Fruit fly (Drosophila melanogaster) whole organism, prepupa: ENCODE results near the gene Cpr100A.

Source experiments
- Blimp-1 ChIP-seq: fragments of 200-800 bp; sonication (Bioruptor generic); optimal IDR thresholded peaks from 3 replicates; lab custom pipeline; 2017; ENCODE audit warnings: missing biosample characterization, missing genetic modification characterization, mild to moderate bottlenecking, moderate library complexity, missing genetic modification reagents
- CG10631 ChIP-seq: fragments of 200-800 bp; sonication (Bioruptor generic); optimal IDR thresholded peaks from 2 replicates; lab custom pipeline; 2016; ENCODE audit warnings: missing biosample characterization, missing genetic modification characterization
- CG10669 ChIP-seq: fragments of 200-800 bp; sonication (Bioruptor generic); optimal IDR thresholded peaks from 3 replicates; lab custom pipeline; 2018; ENCODE audit warnings: missing biosample characterization, mild to moderate bottlenecking, missing genetic modification characterization, moderate library complexity
- CG11294 ChIP-seq: fragments of 200-800 bp; sonication (Bioruptor generic); IDR thresholded peaks from 2 replicates; pipeline ENCODE4 v1.3.6; 2022; ENCODE audit warnings: missing biosample characterization, missing genetic modification characterization
- CG11762 ChIP-seq: fragments of 200-800 bp; sonication (Bioruptor generic); optimal IDR thresholded peaks from 3 replicates; lab custom pipeline; 2016; ENCODE audit warnings: missing biosample characterization, missing genetic modification characterization; ENCODE audit not compliant: insufficient read depth
- CG11902 ChIP-seq: fragments of 200-800 bp; sonication (Bioruptor generic); optimal IDR thresholded peaks from 3 replicates; lab custom pipeline; 2016; ENCODE audit warnings: missing biosample characterization, missing genetic modification characterization
- CG15336 ChIP-seq: fragments of 200-800 bp; sonication (Bioruptor generic); IDR thresholded peaks from 2 replicates; pipeline ENCODE4 v1.3.6; 2022; ENCODE audit warnings: missing biosample characterization, missing genetic modification characterization
- CG1621 ChIP-seq: fragments of 200-800 bp; sonication (Bioruptor generic); optimal IDR thresholded peaks from 3 replicates; lab custom pipeline; 2018; ENCODE audit warnings: missing biosample characterization, mild to moderate bottlenecking, missing genetic modification characterization
- CG31627 ChIP-seq: fragments of 200-800 bp; sonication (Bioruptor generic); optimal IDR thresholded peaks from 3 replicates; lab custom pipeline; 2016; ENCODE audit warnings: missing biosample characterization, missing genetic modification characterization
- CG32006 ChIP-seq: fragments of 200-800 bp; sonication (Bioruptor generic); optimal IDR thresholded peaks from 3 replicates; lab custom pipeline; 2017; ENCODE audit warnings: missing biosample characterization, mild to moderate bottlenecking, missing genetic modification characterization
- CG34406 ChIP-seq: fragments of 200-800 bp; sonication (Bioruptor generic); optimal IDR thresholded peaks from 3 replicates; lab custom pipeline; 2016; ENCODE audit warnings: missing biosample characterization, missing genetic modification characterization
- CG3919 ChIP-seq: fragments of 200-800 bp; sonication (Bioruptor generic); optimal IDR thresholded peaks from 3 replicates; lab custom pipeline; 2016; ENCODE audit warnings: missing biosample characterization, missing genetic modification characterization
- CG4318 ChIP-seq: fragments of 200-800 bp; sonication (Bioruptor generic); optimal IDR thresholded peaks from 3 replicates; lab custom pipeline; 2017; ENCODE audit warnings: missing biosample characterization, mild to moderate bottlenecking, missing genetic modification characterization
- CG6276 ChIP-seq: fragments of 200-800 bp; sonication (Bioruptor generic); optimal IDR thresholded peaks from 2 replicates; lab custom pipeline; 2017; ENCODE audit warnings: missing biosample characterization, mild to moderate bottlenecking, missing genetic modification characterization
- CG6792 ChIP-seq: fragments of 200-800 bp; sonication (Bioruptor generic); optimal IDR thresholded peaks from 3 replicates; lab custom pipeline; 2016; ENCODE audit warnings: missing biosample characterization, missing genetic modification characterization
- CG6808 ChIP-seq: fragments of 200-800 bp; sonication (Bioruptor generic); optimal IDR thresholded peaks from 3 replicates; lab custom pipeline; 2017; ENCODE audit warnings: missing biosample characterization, missing genetic modification characterization, mild to moderate bottlenecking, moderate library complexity, missing genetic modification reagents
- CG6854 ChIP-seq: fragments of 200-800 bp; sonication (Bioruptor generic); optimal IDR thresholded peaks from 2 replicates; lab custom pipeline; 2017; ENCODE audit warnings: missing biosample characterization, mild to moderate bottlenecking, missing genetic modification characterization
- CG7368 ChIP-seq: fragments of 200-800 bp; sonication (Bioruptor generic); optimal IDR thresholded peaks from 3 replicates; lab custom pipeline; 2016; ENCODE audit warnings: missing biosample characterization, missing genetic modification characterization
- CG8632 ChIP-seq: fragments of 200-800 bp; sonication (Bioruptor generic); optimal IDR thresholded peaks from 3 replicates; lab custom pipeline; 2016; ENCODE audit warnings: missing biosample characterization, missing genetic modification characterization
- Eip75B ChIP-seq: fragments of 200-800 bp; sonication (Bioruptor generic); optimal IDR thresholded peaks from 3 replicates; lab custom pipeline; 2016; ENCODE audit warnings: missing biosample characterization, missing genetic modification characterization
- Eip93F ChIP-seq: fragments of 200-800 bp; sonication (Bioruptor generic); optimal IDR thresholded peaks from 2 replicates; lab custom pipeline; 2016; ENCODE audit warnings: missing biosample characterization, mild to moderate bottlenecking, missing genetic modification characterization
- Ets21C ChIP-seq: fragments of 200-800 bp; sonication (Bioruptor generic); optimal IDR thresholded peaks from 3 replicates; lab custom pipeline; 2016; ENCODE audit warnings: missing biosample characterization, missing genetic modification characterization
- Ets96B ChIP-seq: fragments of 200-800 bp; optimal IDR thresholded peaks from 2 replicates; lab custom pipeline; 2019; ENCODE audit warnings: missing biosample characterization, mild to moderate bottlenecking, missing genetic modification characterization, moderate library complexity
- Gug ChIP-seq: fragments of 200-800 bp; sonication (Bioruptor generic); IDR thresholded peaks from 2 replicates; pipeline ENCODE4 v1.3.6; 2022; ENCODE audit warnings: missing biosample characterization, missing genetic modification characterization
- Hr38 ChIP-seq: sonication (Bioruptor generic); optimal IDR thresholded peaks from 2 replicates; lab custom pipeline; 2016; ENCODE audit warnings: missing biosample characterization, missing genetic modification characterization
- Hr39 ChIP-seq: fragments of 200-800 bp; sonication (Bioruptor generic); optimal IDR thresholded peaks from 2 replicates; lab custom pipeline; 2016; ENCODE audit warnings: missing biosample characterization, missing genetic modification characterization
- Lpt ChIP-seq: fragments of 200-800 bp; sonication (Bioruptor generic); optimal IDR thresholded peaks from 3 replicates; lab custom pipeline; 2016; ENCODE audit warnings: missing biosample characterization, missing genetic modification characterization
- Met ChIP-seq: fragments of 200-800 bp; sonication (Bioruptor generic); optimal IDR thresholded peaks from 3 replicates; lab custom pipeline; 2016; ENCODE audit warnings: missing biosample characterization, missing genetic modification characterization
- Smox ChIP-seq: fragments of 200-800 bp; sonication (Bioruptor generic); optimal IDR thresholded peaks from 3 replicates; lab custom pipeline; 2016; ENCODE audit warnings: missing biosample characterization, missing genetic modification characterization
- Sox102F ChIP-seq: fragments of 200-800 bp; sonication (Bioruptor generic); optimal IDR thresholded peaks from 2 replicates; lab custom pipeline; 2016; ENCODE audit warnings: missing biosample characterization, mild to moderate bottlenecking, missing genetic modification characterization
- Sox14 ChIP-seq: fragments of 200-800 bp; sonication (Bioruptor generic); optimal IDR thresholded peaks from 3 replicates; lab custom pipeline; 2016; ENCODE audit warnings: missing biosample characterization, missing genetic modification characterization
- Sox15 ChIP-seq: fragments of 200-800 bp; sonication (Bioruptor generic); optimal IDR thresholded peaks from 3 replicates; lab custom pipeline; 2016; ENCODE audit warnings: missing biosample characterization, missing genetic modification characterization
- acj6 ChIP-seq: fragments of 200-800 bp; sonication (Bioruptor generic); optimal IDR thresholded peaks from 3 replicates; lab custom pipeline; 2016; ENCODE audit warnings: missing biosample characterization, missing genetic modification characterization
- cyc ChIP-seq: fragments of 200-800 bp; sonication (Bioruptor generic); optimal IDR thresholded peaks from 3 replicates; lab custom pipeline; 2016; ENCODE audit warnings: missing biosample characterization, missing genetic modification characterization
- dsx ChIP-seq: fragments of 200-800 bp; optimal IDR thresholded peaks from 3 replicates; lab custom pipeline; 2019; ENCODE audit warnings: missing biosample characterization, mild to moderate bottlenecking, missing genetic modification characterization, moderate library complexity; ENCODE audit not compliant: poor library complexity, severe bottlenecking
- eg ChIP-seq: fragments of 200-800 bp; sonication (Bioruptor generic); IDR thresholded peaks from 3 replicates; pipeline ENCODE4 v1.3.6; 2022; ENCODE audit warnings: missing biosample characterization, missing genetic modification characterization
- fd85E ChIP-seq: fragments of 200-800 bp; sonication (Bioruptor generic); optimal IDR thresholded peaks from 3 replicates; lab custom pipeline; 2016; ENCODE audit warnings: missing biosample characterization, missing genetic modification characterization
- fkh ChIP-seq: fragments of 200-800 bp; sonication (Bioruptor generic); optimal IDR thresholded peaks from 3 replicates; lab custom pipeline; 2017; ENCODE audit warnings: missing biosample characterization, mild to moderate bottlenecking, missing genetic modification characterization, moderate library complexity
- lz ChIP-seq: fragments of 200-800 bp; sonication (Bioruptor generic); optimal IDR thresholded peaks from 3 replicates; lab custom pipeline; 2016; ENCODE audit warnings: missing biosample characterization, missing genetic modification characterization
- net ChIP-seq: fragments of 200-800 bp; sonication (Bioruptor generic); optimal IDR thresholded peaks from 3 replicates; lab custom pipeline; 2016; ENCODE audit warnings: missing biosample characterization, missing genetic modification characterization
- pdm3 ChIP-seq: fragments of 200-800 bp; sonication (Bioruptor generic); optimal IDR thresholded peaks from 3 replicates; lab custom pipeline; 2016; ENCODE audit warnings: missing biosample characterization, missing genetic modification characterization
- salr ChIP-seq, 2 experiments: fragments of 200-800 bp; sonication (Bioruptor generic); optimal IDR thresholded peaks; 3 replicates each; lab custom pipeline; 2016 to 2018; ENCODE audit warnings: missing biosample characterization in 2 of 2, missing genetic modification characterization in 2 of 2, mild to moderate bottlenecking in 1 of 2
- spab ChIP-seq: fragments of 200-800 bp; sonication (Bioruptor generic); optimal IDR thresholded peaks from 2 replicates; lab custom pipeline; 2017; ENCODE audit warnings: missing biosample characterization, mild to moderate bottlenecking, missing genetic modification characterization, missing genetic modification reagents
- ss ChIP-seq, 2 experiments: fragments of 200-800 bp; sonication (Bioruptor generic); optimal IDR thresholded peaks; 2 replicates in 1 of 2; 3 replicates in 1 of 2; lab custom pipeline; 2017 to 2018; ENCODE audit warnings: mild to moderate bottlenecking in 2 of 2, missing biosample characterization in 2 of 2, missing genetic modification characterization in 2 of 2, moderate library complexity in 1 of 2
- svp ChIP-seq: fragments of 200-800 bp; sonication (Bioruptor generic); peaks from one replicate; lab custom pipeline; 2016; ENCODE audit warnings: missing biosample characterization, missing genetic modification characterization
- topi ChIP-seq: fragments of 200-800 bp; sonication (Bioruptor generic); optimal IDR thresholded peaks from 3 replicates; lab custom pipeline; 2016; ENCODE audit warnings: missing biosample characterization, missing genetic modification characterization
- vri ChIP-seq: fragments of 200-800 bp; sonication (Bioruptor generic); optimal IDR thresholded peaks from 3 replicates; lab custom pipeline; 2016; ENCODE audit warnings: missing biosample characterization, mild to moderate bottlenecking, missing genetic modification characterization

The Cpr100A gene

dm6 chr3R:30842199-30842598, 25.1 kb upstream of the Cpr100A start (continued):
- peak; percentile 61 for TF ChIP-seq CG1621 (tag; lab: Kevin White, UChicago)
- TF ChIP-seq Sox14 = peak; percentile 70
- TF ChIP-seq fd85E (GFP tag; lab: Kevin White, UChicago) = no peak
- TF ChIP-seq Lpt (GFP tag; lab: Kevin White, UChicago) = peak; percentile 43
- peak; percentile 72 for TF ChIP-seq Smox
- peak; percentile 61 for TF ChIP-seq Eip75B (GFP tag; lab: Kevin White, UChicago)
- peak; percentile 50 for TF ChIP-seq CG11762 (GFP tag; lab: Kevin White, UChicago)
- no peak for TF ChIP-seq CG6276 (GFP tag; lab: Kevin White, UChicago)
- TF ChIP-seq Blimp-1 (GFP tag; lab: Kevin White, UChicago) = no peak
- TF ChIP-seq CG4318 = no peak
- peak; percentile 68 for TF ChIP-seq CG8632 (GFP tag; lab: Kevin White, UChicago)
- peak; percentile 49 for TF ChIP-seq Ets21C
- TF ChIP-seq CG6792 (GFP tag; lab: Kevin White, UChicago) = peak; percentile 55
- TF ChIP-seq pdm3 (GFP tag; lab: Kevin White, UChicago) = peak; percentile 67
- peak; percentile 48; the same call in 1 of the 2 replicates for TF ChIP-seq CG15336
- TF ChIP-seq fkh (GFP tag; lab: Kevin White, UChicago) = no peak
- TF ChIP-seq CG7368 (GFP tag; lab: Kevin White, UChicago) = no peak
- peak; percentile 34 to 36 for TF ChIP-seq salr (GFP tag; optimal IDR thresholded peaks at IDR 0.05; lab: Kevin White, UChicago)
- peak; percentile 70 for TF ChIP-seq Hr39
- TF ChIP-seq CG6854 (GFP tag; lab: Kevin White, UChicago) = no peak
- TF ChIP-seq spab (GFP tag; lab: Kevin White, UChicago) = peak; percentile 76
- peak; percentile 88 for TF ChIP-seq svp (GFP tag; lab: Kevin White, UChicago)
- peak; percentile 18 for TF ChIP-seq vri (GFP tag; lab: Kevin White, UChicago)
- peak; percentile 78 for TF ChIP-seq dsx (GFP tag; lab: Kevin White, UChicago)
- TF ChIP-seq net (GFP tag; lab: Kevin White, UChicago) = peak; percentile 63
- peak; percentile 85 for TF ChIP-seq CG10669
- no peak for TF ChIP-seq CG11294 (GFP tag; lab: Robert Waterston, UW)
- peak; percentile 75 for TF ChIP-seq Sox102F (GFP tag; lab: Kevin White, UChicago)
- peak; percentile 73 for TF ChIP-seq CG34406
- TF ChIP-seq CG6808 = peak; percentile 76
- peak; percentile 82 for TF ChIP-seq Ets96B (tag; lab: Kevin White, UChicago)

- TF ChIP-seq CG11902 (GFP tag; lab: Kevin White, UChicago) (peak; percentile 27), Sox15 (GFP tag; lab: Kevin White, UChicago) (peak; percentile 32), cyc (peak; percentile 28), CG10631 (peak; percentile 75), Gug (no peak), CG34406 (peak; percentile 76), eg (GFP tag; lab: Robert Waterston, UW) (no peak), CG15336 (no peak), CG3919 (GFP tag; lab: Kevin White, UChicago) (peak; percentile 60), Met (peak; percentile 49), salr (GFP tag; optimal IDR thresholded peaks at IDR 0.05; lab: Kevin White, UChicago) (peak in 1 of 2 experiments; percentile 18), CG32006 (GFP tag; lab: Kevin White, UChicago) (peak; percentile 11), lz (GFP tag; lab: Kevin White, UChicago) (peak; percentile 11), Smox (peak; percentile 39), ss (GFP tag; optimal IDR thresholded peaks at IDR 0.05; lab: Kevin White, UChicago) (peak; percentile 81 to 87), Ets21C (no peak), acj6 (GFP tag; lab: Kevin White, UChicago) (peak; percentile 69), CG11762 (GFP tag; lab: Kevin White, UChicago) (no peak), topi (GFP tag; lab: Kevin White, UChicago) (peak; percentile 40), CG7368 (GFP tag; lab: Kevin White, UChicago) (no peak), Hr39 (no peak), Eip93F (GFP tag; lab: Kevin White, UChicago) (no peak), Hr38 (GFP tag; lab: Kevin White, UChicago) (no peak), svp (GFP tag; lab: Kevin White, UChicago) (peak; percentile 36), Lpt (GFP tag; lab: Kevin White, UChicago) (no peak), CG31627 (GFP tag; lab: Kevin White, UChicago) (peak; percentile 24), CG1621 (tag; lab: Kevin White, UChicago) (peak; percentile 56), Sox102F (GFP tag; lab: Kevin White, UChicago) (peak; percentile 52), CG10669 (peak; percentile 77)
Observed at dm6 chr3R:30842639-30843476, 24.5 kb upstream of the Cpr100A start.
